Worm (Caenorhabditis elegans) whole organism, early embryonic: Measurements from ENCODE around the gene srv-5.

Source experiments
- B0310.2 ChIP-seq: sonication (generic microtip); optimal IDR thresholded peaks from 2 replicates; lab custom pipeline; 2016; ENCODE audit warnings: mild to moderate bottlenecking, missing genetic modification characterization, missing compliant biosample characterization
- ama-1 ChIP-seq: fragments of 150-350 bp; optimal IDR thresholded peaks from 2 replicates; lab custom pipeline; 2014
- ceh-13 ChIP-seq: fragments of 200-800 bp; sonication (Bioruptor generic); optimal IDR thresholded peaks from 2 replicates; lab custom pipeline; 2018; ENCODE audit warnings: mild to moderate bottlenecking, missing genetic modification characterization, missing compliant biosample characterization
- ets-7 ChIP-seq: sonication (generic microtip); optimal IDR thresholded peaks from 2 replicates; lab custom pipeline; 2016; ENCODE audit warnings: missing genotype, missing genetic modification characterization, missing compliant biosample characterization
- flt-1 ChIP-seq: fragments of 200-800 bp; sonication (Bioruptor generic); IDR thresholded peaks from 2 replicates; pipeline ENCODE4 v1.3.6; 2022; ENCODE audit warnings: missing genetic modification characterization, missing compliant biosample characterization
- hmbx-1 ChIP-seq: sonication (generic microtip); optimal IDR thresholded peaks from 2 replicates; lab custom pipeline; 2016; ENCODE audit warnings: mild to moderate bottlenecking, missing genetic modification characterization, missing compliant biosample characterization
- scrt-1 ChIP-seq: fragments of 200-800 bp; sonication (Bioruptor generic); IDR thresholded peaks from 2 replicates; pipeline ENCODE4 v1.3.6; 2022; ENCODE audit warnings: missing genetic modification characterization, missing compliant biosample characterization
- sea-1 ChIP-seq: fragments of 200-800 bp; sonication (Bioruptor generic); conservative IDR thresholded peaks from 2 replicates; pipeline ENCODE4 v1.3.6; 2022; ENCODE audit warnings: missing genetic modification characterization, missing compliant biosample characterization
- tbx-37 ChIP-seq: fragments of 200-800 bp; sonication (Bioruptor generic); conservative IDR thresholded peaks from 2 replicates; pipeline ENCODE4 v1.3.6; 2022; ENCODE audit warnings: missing genetic modification reagents, missing genetic modification characterization, missing compliant biosample characterization
- tra-4 ChIP-seq: sonication (generic microtip); optimal IDR thresholded peaks from 2 replicates; lab custom pipeline; 2017; ENCODE audit warnings: missing genetic modification characterization, missing compliant biosample characterization

DNA sequence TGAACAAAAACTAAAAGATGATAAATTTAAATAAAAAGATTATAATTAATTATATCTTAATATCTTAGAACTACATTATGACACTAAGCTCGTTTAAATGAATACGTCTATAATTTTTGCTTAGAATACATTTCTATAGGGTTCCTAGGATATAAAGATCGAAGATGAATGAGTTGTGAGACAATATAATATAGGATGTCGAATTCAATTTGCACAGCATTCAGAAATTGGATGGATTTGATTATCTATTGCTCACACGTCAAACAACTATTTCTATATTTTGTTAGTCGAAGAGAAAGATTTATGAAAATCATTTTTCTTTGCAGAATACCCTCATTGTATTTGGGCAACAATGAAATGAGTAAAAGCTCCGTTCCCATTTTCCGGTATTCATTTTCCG lies 13.2 kb upstream of the srv-5 start:
- no peak for TF ChIP-seq sea-1 (GFP tag; lab: Robert Waterston, UW)
- no peak for TF ChIP-seq scrt-1 (GFP tag; lab: Robert Waterston, UW)
- no peak for TF ChIP-seq ceh-13 (GFP tag; lab: Kevin White, UChicago)
- no peak for TF ChIP-seq tra-4 (tag; lab: Kevin White, UChicago)
- TF ChIP-seq flt-1 (GFP tag; lab: Robert Waterston, UW): no peak
- TF ChIP-seq ama-1 (lab: Kevin White, UChicago): no peak
- no peak for TF ChIP-seq tbx-37 (GFP tag; lab: Robert Waterston, UW)
- TF ChIP-seq hmbx-1 (tag; lab: Kevin White, UChicago): no peak
- TF ChIP-seq B0310.2: no peak
- no peak for TF ChIP-seq ets-7 (tag; lab: Kevin White, UChicago)
